Worm (Caenorhabditis elegans): ENCODE data around the gene F54D1.1.

Gene F54D1.1

DNA sequence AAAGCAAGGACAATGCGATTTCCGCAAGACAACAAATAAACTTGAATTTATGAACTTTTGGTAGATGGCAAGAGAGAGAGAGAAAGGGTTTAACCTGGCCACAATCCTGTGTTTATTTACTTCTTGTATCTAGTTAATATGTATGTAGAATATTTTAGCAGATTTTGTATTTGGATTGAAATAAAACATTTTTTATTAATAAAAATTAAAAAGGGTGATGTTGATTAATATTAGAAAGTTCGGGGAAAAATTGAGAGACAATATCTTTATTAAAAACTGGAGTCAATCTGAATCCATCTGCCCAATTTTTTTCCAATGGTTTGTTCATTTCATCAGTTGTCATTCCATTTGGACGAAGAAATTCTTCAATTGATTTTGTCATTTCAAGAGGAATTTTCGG is 4.5 kb downstream of the F54D1.1 start, which contains the start of gene col-127:
col-127 (minus strand) TSS at position 101 of the 400 bp plus-strand sequence.
- no peak for TF ChIP-seq hif-1 (tag; optimal IDR thresholded peaks at IDR 0.05)
- no peak for TF ChIP-seq lin-1 (GFP tag; IDR thresholded peaks at IDR 0.05)
- no peak for TF ChIP-seq nhr-10 (tag; optimal IDR thresholded peaks at IDR 0.05)
- TF ChIP-seq nhr-41 (GFP tag; IDR thresholded peaks at IDR 0.05), result no peak
- no peak for TF ChIP-seq mes-2 (tag; optimal IDR thresholded peaks at IDR 0.05; ENCODE audit: poor library complexity, severe bottlenecking)
- no peak for TF ChIP-seq F44E2.7 (GFP tag; IDR thresholded peaks at IDR 0.05)
- no peak for TF ChIP-seq rbr-2 (tag; optimal IDR thresholded peaks at IDR 0.05)
- TF ChIP-seq mdl-1 (tag; optimal IDR thresholded peaks at IDR 0.05), result no peak
- TF ChIP-seq lin-39 (tag; optimal IDR thresholded peaks at IDR 0.05), result no peak
- no peak for TF ChIP-seq mdt-29 (GFP tag; IDR thresholded peaks at IDR 0.05)

DNA sequence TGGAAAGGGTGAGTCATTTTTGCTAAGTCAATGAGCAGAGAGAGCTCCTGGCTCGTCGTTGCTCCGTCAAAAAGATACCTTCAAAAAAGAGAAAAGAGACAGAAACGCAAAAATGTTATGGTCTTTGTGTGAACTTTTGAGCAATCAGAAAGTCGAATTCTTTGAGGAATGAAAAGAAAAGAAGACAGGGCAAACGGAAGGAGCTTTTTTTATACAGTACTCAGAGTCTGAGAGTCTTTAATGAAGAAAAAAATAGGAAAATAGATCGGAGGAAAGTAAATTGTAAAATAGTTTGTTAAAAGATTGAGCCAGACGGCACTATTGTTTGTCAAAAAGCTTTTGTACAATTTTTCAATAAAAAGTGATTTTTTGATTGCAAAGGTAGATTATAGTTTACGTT is 7.8 kb downstream of the F54D1.1 start:
- TF ChIP-seq hif-1 (tag; optimal IDR thresholded peaks at IDR 0.05) (no peak), pha-4 (GFP tag; IDR thresholded peaks at IDR 0.05) (no peak), pha-4 (tag; optimal IDR thresholded peaks at IDR 0.05) (peak; percentile 61)

ce11 chrIV:11271262-11271661 is 9.6 kb downstream of the F54D1.1 start, which contains the start of gene nhr-7:
TSS of gene nhr-7 (minus strand) at chrIV:11271362.
- TF ChIP-seq nhr-25 (tag; optimal IDR thresholded peaks at IDR 0.05; ENCODE audit: borderline replicate concordance, insufficient read depth), result no peak
- TF ChIP-seq nhr-11 (tag; optimal IDR thresholded peaks at IDR 0.05), result no peak
- no peak for TF ChIP-seq nhr-102 (tag; optimal IDR thresholded peaks at IDR 0.05)
- no peak for TF ChIP-seq fos-1 (tag; optimal IDR thresholded peaks at IDR 0.05)
- no peak for TF ChIP-seq snpc-4 (tag; optimal IDR thresholded peaks at IDR 0.05)
- TF ChIP-seq saeg-2 (GFP tag; IDR thresholded peaks at IDR 0.05), result no peak
- TF ChIP-seq madf-9 (GFP tag; conservative IDR thresholded peaks at IDR 0.05), result no peak
- TF ChIP-seq ama-1 (optimal IDR thresholded peaks at IDR 0.05), result no peak
- TF ChIP-seq snpc-1.2 (GFP tag; IDR thresholded peaks at IDR 0.05), result no peak
- no peak for TF ChIP-seq lsy-2 (tag; optimal IDR thresholded peaks at IDR 0.05)
- TF ChIP-seq pha-4 (GFP tag; IDR thresholded peaks at IDR 0.05), result no peak
- TF ChIP-seq pha-4 (tag; optimal IDR thresholded peaks at IDR 0.05), result no peak
- no peak for TF ChIP-seq lin-15B (tag; optimal IDR thresholded peaks at IDR 0.05)
- TF ChIP-seq madf-5 (GFP tag; IDR thresholded peaks at IDR 0.05), result no peak
- no peak for TF ChIP-seq tra-1 (GFP tag; IDR thresholded peaks at IDR 0.05)
- TF ChIP-seq ctbp-1 (GFP tag; IDR thresholded peaks at IDR 0.05), result no peak
- no peak for TF ChIP-seq set-16 (GFP tag; IDR thresholded peaks at IDR 0.05)
- TF ChIP-seq mep-1 (tag; optimal IDR thresholded peaks at IDR 0.05), result no peak
- TF ChIP-seq Y48G9A.11 (GFP tag; IDR thresholded peaks at IDR 0.05), result no peak
- TF ChIP-seq Y5F2A.4 (GFP tag; optimal IDR thresholded peaks at IDR 0.05), result no peak

- TF ChIP-seq nhr-48 (tag; optimal IDR thresholded peaks at IDR 0.05) (no peak), mes-2 (tag; optimal IDR thresholded peaks at IDR 0.05; ENCODE audit: poor library complexity, severe bottlenecking) (no peak), ceh-82 (tag; optimal IDR thresholded peaks at IDR 0.05) (no peak), nhr-102 (tag; optimal IDR thresholded peaks at IDR 0.05) (no peak)
Observed at ce11 chrIV:11273151-11273550, 11.5 kb downstream of the F54D1.1 start, which contains the start of gene gtl-2. TSS of gene gtl-2 (plus strand) at chrIV:11273451.

DNA sequence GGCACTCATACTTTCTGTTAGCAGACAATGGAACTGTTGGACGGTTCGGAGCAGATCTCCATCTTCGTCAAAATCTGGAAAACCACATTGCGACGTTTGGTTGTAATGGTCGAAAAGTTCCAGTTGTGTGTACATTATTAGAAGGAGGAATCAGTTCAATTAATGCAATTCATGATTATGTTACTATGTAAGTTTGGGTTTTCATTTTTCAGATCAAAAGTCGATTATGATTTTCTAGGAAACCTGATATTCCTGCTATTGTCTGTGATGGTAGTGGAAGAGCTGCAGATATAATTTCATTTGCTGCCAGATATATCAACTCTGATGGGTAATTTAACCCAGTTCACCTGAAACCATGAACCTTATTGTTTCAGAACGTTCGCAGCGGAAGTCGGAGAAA is 14.4 kb downstream of the F54D1.1 start:
- TF ChIP-seq Y5F2A.4 (GFP tag; optimal IDR thresholded peaks at IDR 0.05) (no peak), unc-62 (GFP tag; optimal IDR thresholded peaks at IDR 0.05 in 1 of 2) (peak in 1 of 2 experiments; percentile 90), unc-62 (tag; optimal IDR thresholded peaks at IDR 0.05) (no peak)

Data from whole organism, L4 larva.